Worm (Caenorhabditis elegans) whole organism, early embryonic: ENCODE data around the gene F26F4.6.

Source experiments
- B0310.2 ChIP-seq: sonication (generic microtip); optimal IDR thresholded peaks from 2 replicates; lab custom pipeline; 2016; ENCODE audit warnings: mild to moderate bottlenecking, missing genetic modification characterization, missing compliant biosample characterization
- F13C5.2 ChIP-seq: sonication (generic microtip); optimal IDR thresholded peaks from 2 replicates; lab custom pipeline; 2017; ENCODE audit warnings: mild to moderate bottlenecking, missing genetic modification characterization, inconsistent platforms, missing compliant biosample characterization
- ama-1 ChIP-seq: fragments of 150-350 bp; optimal IDR thresholded peaks from 2 replicates; lab custom pipeline; 2014
- ets-7 ChIP-seq: sonication (generic microtip); optimal IDR thresholded peaks from 2 replicates; lab custom pipeline; 2016; ENCODE audit warnings: missing genotype, missing genetic modification characterization, missing compliant biosample characterization
- hmg-4 ChIP-seq: fragments of 200-800 bp; sonication (Bioruptor generic); optimal IDR thresholded peaks from 2 replicates; lab custom pipeline; 2018; ENCODE audit warnings: mild to moderate bottlenecking, missing genetic modification characterization, missing compliant biosample characterization
- pes-1 ChIP-seq: fragments of 200-800 bp; sonication (Bioruptor generic); IDR thresholded peaks from 2 replicates; pipeline ENCODE4 v1.3.6; 2022; ENCODE audit warnings: missing genetic modification reagents, missing genetic modification characterization, missing compliant biosample characterization
- scrt-1 ChIP-seq: fragments of 200-800 bp; sonication (Bioruptor generic); IDR thresholded peaks from 2 replicates; pipeline ENCODE4 v1.3.6; 2022; ENCODE audit warnings: missing genetic modification characterization, missing compliant biosample characterization
- sea-1 ChIP-seq: fragments of 200-800 bp; sonication (Bioruptor generic); conservative IDR thresholded peaks from 2 replicates; pipeline ENCODE4 v1.3.6; 2022; ENCODE audit warnings: missing genetic modification characterization, missing compliant biosample characterization
- tbx-11 ChIP-seq: fragments of 200-800 bp; sonication (Bioruptor generic); IDR thresholded peaks from 2 replicates; pipeline ENCODE4 v1.3.6; 2022; ENCODE audit warnings: missing genetic modification characterization, missing compliant biosample characterization
- tra-4 ChIP-seq: sonication (generic microtip); optimal IDR thresholded peaks from 2 replicates; lab custom pipeline; 2017; ENCODE audit warnings: missing genetic modification characterization, missing compliant biosample characterization

ce11 chrIII:4912317-4912716 lies 18.9 kb upstream of the F26F4.6 start, which contains the start of the genes F26F4.9 and cee-1:
- no peak for TF ChIP-seq B0310.2
- no peak for TF ChIP-seq hmg-4 (GFP tag; lab: Kevin White, UChicago)
- TF ChIP-seq ets-7 (tag; lab: Kevin White, UChicago): no peak
- TF ChIP-seq F13C5.2 (tag; lab: Kevin White, UChicago): no peak
- no peak for TF ChIP-seq sea-1 (GFP tag; lab: Robert Waterston, UW)
- TF ChIP-seq ama-1 (lab: Kevin White, UChicago): no peak
- no peak for TF ChIP-seq pes-1 (GFP tag; lab: Robert Waterston, UW)
- TF ChIP-seq tbx-11 (GFP tag; lab: Robert Waterston, UW): no peak
- no peak for TF ChIP-seq tra-4 (tag; lab: Kevin White, UChicago)
- TF ChIP-seq scrt-1: no peak
